Fruit fly (Drosophila melanogaster) whole organism, pupa: ENCODE data around the gene Sfp26Ac.

Experiments
- CG12605 ChIP-seq: fragments of 200-800 bp; sonication (Bioruptor generic); IDR thresholded peaks from 2 replicates; pipeline ENCODE4 v1.3.6; 2022; ENCODE audit warnings: missing biosample characterization, missing genetic modification characterization
- CG15710 ChIP-seq: fragments of 200-800 bp; sonication (Bioruptor generic); optimal IDR thresholded peaks from 2 replicates; lab custom pipeline; 2018; ENCODE audit warnings: missing biosample characterization, mild to moderate bottlenecking, missing genetic modification characterization, moderate library complexity
- CG17806 ChIP-seq: fragments of 200-800 bp; sonication (Bioruptor generic); optimal IDR thresholded peaks from 2 replicates; lab custom pipeline; 2018; ENCODE audit warnings: missing biosample characterization, mild to moderate bottlenecking, missing genetic modification characterization, moderate library complexity
- CG34367 ChIP-seq: fragments of 200-800 bp; sonication (Bioruptor generic); optimal IDR thresholded peaks from 2 replicates; lab custom pipeline; 2018; ENCODE audit warnings: missing biosample characterization, mild to moderate bottlenecking, missing genetic modification characterization
- CG4496 ChIP-seq: fragments of 200-800 bp; sonication (Bioruptor generic); IDR thresholded peaks from 3 replicates; pipeline ENCODE4 v1.3.6; 2022; ENCODE audit warnings: missing biosample characterization, missing genetic modification characterization
- CG8159 ChIP-seq: fragments of 200-800 bp; sonication (Bioruptor generic); optimal IDR thresholded peaks from 3 replicates; lab custom pipeline; 2018; ENCODE audit warnings: missing biosample characterization, mild to moderate bottlenecking, missing genetic modification characterization, moderate library complexity
- CG9948 ChIP-seq: fragments of 200-800 bp; sonication (Bioruptor generic); optimal IDR thresholded peaks from 2 replicates; lab custom pipeline; 2018; ENCODE audit warnings: missing biosample characterization, mild to moderate bottlenecking, missing genetic modification characterization, moderate library complexity
- D1 ChIP-seq: fragments of 200-800 bp; sonication (Bioruptor generic); optimal IDR thresholded peaks from 2 replicates; lab custom pipeline; 2018; ENCODE audit warnings: missing biosample characterization, mild to moderate bottlenecking, missing genetic modification characterization, moderate library complexity
- EcR ChIP-seq: fragments of 200-800 bp; sonication (Bioruptor generic); optimal IDR thresholded peaks from 3 replicates; lab custom pipeline; 2019; ENCODE audit warnings: missing biosample characterization, missing genetic modification characterization, mild to moderate bottlenecking, moderate library complexity, missing genetic modification reagents
- fd96Ca ChIP-seq: fragments of 200-800 bp; sonication (Bioruptor generic); IDR thresholded peaks from 3 replicates; pipeline ENCODE4 v1.3.6; 2022; ENCODE audit warnings: missing biosample characterization, missing genetic modification characterization
- rn ChIP-seq: fragments of 200-800 bp; sonication (Bioruptor generic); IDR thresholded peaks from 2 replicates; pipeline ENCODE4 v1.3.6; 2022; ENCODE audit warnings: missing biosample characterization, missing genetic modification characterization

- TF ChIP-seq CG17806 (tag; lab: Kevin White, UChicago) (no peak), CG4496 (GFP tag; lab: Robert Waterston, UW) (no peak), EcR (GFP tag; lab: Kevin White, UChicago) (peak; percentile 33), CG15710 (tag; lab: Kevin White, UChicago) (no peak), D1 (no peak), CG12605 (no peak), rn (no peak), CG34367 (tag; lab: Kevin White, UChicago) (no peak), fd96Ca (GFP tag; lab: Robert Waterston, UW) (no peak), CG9948 (tag; lab: Kevin White, UChicago) (no peak), CG8159 (tag; lab: Kevin White, UChicago) (no peak)
Observed at dm6 chr2L:5886955-5887354, 2.4 kb upstream of the Sfp26Ac start.
